Worm (Caenorhabditis elegans) whole organism, early embryonic: ENCODE data around the gene F43C11.1.

Experiments used
- B0310.2 ChIP-seq: sonication (generic microtip); optimal IDR thresholded peaks from 2 replicates; lab custom pipeline; 2016; ENCODE audit warnings: mild to moderate bottlenecking, missing genetic modification characterization, missing compliant biosample characterization
- ama-1 ChIP-seq: fragments of 150-350 bp; optimal IDR thresholded peaks from 2 replicates; lab custom pipeline; 2014
- ceh-13 ChIP-seq: fragments of 200-800 bp; sonication (Bioruptor generic); optimal IDR thresholded peaks from 2 replicates; lab custom pipeline; 2018; ENCODE audit warnings: mild to moderate bottlenecking, missing genetic modification characterization, missing compliant biosample characterization
- flt-1 ChIP-seq: fragments of 200-800 bp; sonication (Bioruptor generic); IDR thresholded peaks from 2 replicates; pipeline ENCODE4 v1.3.6; 2022; ENCODE audit warnings: missing genetic modification characterization, missing compliant biosample characterization
- hmbx-1 ChIP-seq: sonication (generic microtip); optimal IDR thresholded peaks from 2 replicates; lab custom pipeline; 2016; ENCODE audit warnings: mild to moderate bottlenecking, missing genetic modification characterization, missing compliant biosample characterization
- hmg-4 ChIP-seq: fragments of 200-800 bp; sonication (Bioruptor generic); optimal IDR thresholded peaks from 2 replicates; lab custom pipeline; 2018; ENCODE audit warnings: mild to moderate bottlenecking, missing genetic modification characterization, missing compliant biosample characterization
- hnd-1 ChIP-seq: sonication (generic microtip); optimal IDR thresholded peaks from 2 replicates; lab custom pipeline; 2016; ENCODE audit warnings: missing genetic modification characterization, missing compliant biosample characterization
- pes-1 ChIP-seq: fragments of 200-800 bp; sonication (Bioruptor generic); IDR thresholded peaks from 2 replicates; pipeline ENCODE4 v1.3.6; 2022; ENCODE audit warnings: missing genetic modification reagents, missing genetic modification characterization, missing compliant biosample characterization
- scrt-1 ChIP-seq: fragments of 200-800 bp; sonication (Bioruptor generic); IDR thresholded peaks from 2 replicates; pipeline ENCODE4 v1.3.6; 2022; ENCODE audit warnings: missing genetic modification characterization, missing compliant biosample characterization
- sea-1 ChIP-seq: fragments of 200-800 bp; sonication (Bioruptor generic); conservative IDR thresholded peaks from 2 replicates; pipeline ENCODE4 v1.3.6; 2022; ENCODE audit warnings: missing genetic modification characterization, missing compliant biosample characterization
- tbx-11 ChIP-seq: fragments of 200-800 bp; sonication (Bioruptor generic); IDR thresholded peaks from 2 replicates; pipeline ENCODE4 v1.3.6; 2022; ENCODE audit warnings: missing genetic modification characterization, missing compliant biosample characterization
- tbx-37 ChIP-seq: fragments of 200-800 bp; sonication (Bioruptor generic); conservative IDR thresholded peaks from 2 replicates; pipeline ENCODE4 v1.3.6; 2022; ENCODE audit warnings: missing genetic modification reagents, missing genetic modification characterization, missing compliant biosample characterization
- tra-4 ChIP-seq: sonication (generic microtip); optimal IDR thresholded peaks from 2 replicates; lab custom pipeline; 2017; ENCODE audit warnings: missing genetic modification characterization, missing compliant biosample characterization

F43C11.1 gene

ce11 chrII:2403984-2404383, 47.1 kb downstream of the F43C11.1 start, which contains the start of gene F16G10.1:
Gene F16G10.1, plus strand, starts transcription at chrII:2404284.
- TF ChIP-seq hmg-4 (no peak), tbx-11 (GFP tag; lab: Robert Waterston, UW) (no peak), ceh-13 (GFP tag; lab: Kevin White, UChicago) (no peak), scrt-1 (GFP tag; lab: Robert Waterston, UW) (no peak), tbx-37 (no peak), hmbx-1 (tag; lab: Kevin White, UChicago) (no peak), sea-1 (GFP tag; lab: Robert Waterston, UW) (no peak), ama-1 (lab: Kevin White, UChicago) (no peak), tra-4 (tag; lab: Kevin White, UChicago) (no peak), B0310.2 (tag; lab: Kevin White, UChicago) (no peak), hnd-1 (no peak), pes-1 (GFP tag; lab: Robert Waterston, UW) (no peak), flt-1 (GFP tag; lab: Robert Waterston, UW) (no peak)
